Worm (Caenorhabditis elegans) whole organism, midembryonic: ENCODE results near the gene jip-1.

Experiments used
- T22C8.4 ChIP-seq: fragments of 200-800 bp; sonication (Bioruptor generic); IDR thresholded peaks from 2 replicates; pipeline ENCODE4 v1.3.6; 2022; ENCODE audit warnings: missing genetic modification characterization, missing compliant biosample characterization
- cog-1 ChIP-seq: sonication (generic microtip); optimal IDR thresholded peaks from 2 replicates; lab custom pipeline; 2016; ENCODE audit warnings: missing genetic modification characterization, missing compliant biosample characterization
- flt-1 ChIP-seq: fragments of 200-800 bp; sonication (Bioruptor generic); IDR thresholded peaks from 2 replicates; pipeline ENCODE4 v1.3.6; 2022; ENCODE audit warnings: missing genetic modification characterization, missing compliant biosample characterization
- klf-2 ChIP-seq: fragments of 200-800 bp; sonication (Bioruptor generic); conservative IDR thresholded peaks from 2 replicates; pipeline ENCODE4 v1.3.6; 2022; ENCODE audit warnings: missing genetic modification reagents, missing genetic modification characterization, missing compliant biosample characterization
- med-1 ChIP-seq: sonication (generic microtip); optimal IDR thresholded peaks from 2 replicates; lab custom pipeline; 2017; ENCODE audit warnings: missing genetic modification characterization, mild to moderate bottlenecking, missing compliant biosample characterization, antibody characterized with exemption, missing genetic modification reagents; ENCODE audit not compliant: insufficient read depth
- ref-1 ChIP-seq: fragments of 200-800 bp; sonication (Bioruptor generic); conservative IDR thresholded peaks from 2 replicates; pipeline ENCODE4 v1.3.6; 2022; ENCODE audit warnings: missing genetic modification reagents, missing genetic modification characterization, missing compliant biosample characterization
- tab-1 ChIP-seq: fragments of 200-800 bp; sonication (Bioruptor generic); IDR thresholded peaks from 2 replicates; pipeline ENCODE4 v1.3.6; 2022; ENCODE audit warnings: missing genetic modification characterization, missing compliant biosample characterization
- ztf-23 ChIP-seq: fragments of 200-800 bp; sonication (Bioruptor generic); IDR thresholded peaks from 2 replicates; pipeline ENCODE4 v1.3.6; 2022; ENCODE audit warnings: missing genetic modification reagents, missing genetic modification characterization, missing compliant biosample characterization
- ztf-29 ChIP-seq: fragments of 200-800 bp; sonication (Bioruptor generic); IDR thresholded peaks from 2 replicates; pipeline ENCODE4 v1.3.6; 2022; ENCODE audit warnings: missing genetic modification reagents, missing genetic modification characterization, missing compliant biosample characterization

The jip-1 gene

DNA sequence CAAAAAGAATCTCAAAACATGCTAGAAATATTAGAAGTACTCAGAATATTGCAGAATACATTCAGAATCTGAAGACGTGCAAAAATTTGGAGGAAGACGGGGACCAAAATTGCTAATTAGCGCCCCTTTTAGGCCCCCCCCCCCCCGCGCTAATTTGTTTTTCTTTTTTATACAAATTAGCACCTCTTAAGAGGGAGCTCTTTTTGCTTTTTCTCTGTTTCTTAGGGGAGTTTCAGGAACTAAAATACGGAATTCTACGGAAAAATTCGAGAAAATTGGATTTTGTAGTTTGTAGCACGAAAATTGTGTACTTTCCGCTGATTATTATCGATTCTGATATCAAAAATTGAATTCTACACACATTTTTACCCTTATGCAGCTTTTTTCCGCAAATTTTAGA lies 25.2 kb upstream of the jip-1 start, which contains the start of gene glb-31:
Gene glb-31, minus strand, starts transcription at position 101 of the 400 bp plus-strand sequence.
- no peak for TF ChIP-seq tab-1
- no peak for TF ChIP-seq flt-1 (GFP tag; lab: Robert Waterston, UW)
- no peak for TF ChIP-seq ref-1 (GFP tag; lab: Robert Waterston, UW)
- no peak for TF ChIP-seq klf-2 (GFP tag; lab: Robert Waterston, UW)
- no peak for TF ChIP-seq cog-1 (tag; lab: Kevin White, UChicago)
- no peak for TF ChIP-seq T22C8.4
- TF ChIP-seq ztf-23 (GFP tag; lab: Robert Waterston, UW) = no peak
- TF ChIP-seq med-1 (GFP tag; lab: Kevin White, UChicago) = no peak
- no peak for TF ChIP-seq ztf-29

DNA sequence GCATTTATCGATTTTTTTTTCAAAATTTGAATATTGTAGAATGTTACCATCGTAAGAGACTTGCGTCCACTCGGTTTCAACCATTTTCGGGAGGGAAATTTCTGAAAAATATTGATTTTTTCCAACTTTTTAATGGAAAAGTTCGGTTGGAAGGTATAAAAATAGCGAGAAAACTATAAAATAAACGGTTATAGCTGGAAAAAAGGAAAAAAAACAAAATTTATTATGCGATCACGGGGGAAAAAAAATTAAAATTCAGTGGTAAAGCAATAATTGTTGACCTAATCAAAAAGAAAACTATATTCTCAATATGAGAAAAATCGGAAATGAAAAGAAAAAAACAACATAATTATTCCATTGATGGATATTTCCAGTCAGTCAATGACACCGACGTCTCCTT lies 20.8 kb upstream of the jip-1 start, which contains the start of gene emc-2:
Gene emc-2, minus strand, starts transcription at position 101 of the 400 bp plus-strand sequence.
- TF ChIP-seq T22C8.4 (0 out of 2 replicates have a peak, but pooled peaks have one; percentile 32), med-1 (GFP tag; lab: Kevin White, UChicago) (no peak)

ce11 chrII:1306550-1306949 lies 20.2 kb upstream of the jip-1 start:
- TF ChIP-seq cog-1 (tag; lab: Kevin White, UChicago) (no peak), tab-1 (no peak), med-1 (GFP tag; lab: Kevin White, UChicago) (no peak), T22C8.4 (no peak), klf-2 (GFP tag; lab: Robert Waterston, UW) (no peak), ref-1 (GFP tag; lab: Robert Waterston, UW) (no peak), flt-1 (GFP tag; lab: Robert Waterston, UW) (no peak), ztf-29 (no peak), ztf-23 (GFP tag; lab: Robert Waterston, UW) (no peak)

DNA sequence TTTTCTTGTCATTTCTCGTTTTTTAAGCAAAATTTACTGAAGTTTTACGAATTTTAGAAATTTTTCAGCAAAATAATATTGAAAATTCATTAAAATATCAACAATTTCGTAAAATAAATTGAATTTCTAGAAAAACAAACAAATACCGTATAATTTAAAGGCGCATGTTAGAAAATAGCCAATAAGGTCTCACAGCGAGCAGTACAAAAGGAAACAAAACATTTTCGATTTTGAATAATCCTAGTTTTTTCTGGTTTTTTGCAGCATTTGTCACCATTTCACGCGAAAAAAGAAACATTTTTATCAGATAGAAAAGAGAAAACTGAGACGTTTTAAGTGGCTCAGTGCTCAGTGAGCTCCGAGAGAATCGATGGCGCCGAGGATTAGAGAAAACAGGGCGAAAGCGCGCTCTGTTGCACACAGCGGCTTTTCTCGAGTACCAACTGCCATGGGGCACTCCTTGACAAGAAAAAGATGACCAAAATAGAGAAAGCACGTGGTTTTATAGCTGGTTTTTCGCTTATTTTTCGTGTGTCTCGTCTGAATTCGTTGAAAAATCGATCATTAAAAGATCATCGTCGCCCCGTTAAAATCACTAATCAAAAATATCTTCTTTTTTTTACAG lies 16.8 kb upstream of the jip-1 start, which contains the start of the genes alh-6 and fcho-1:
Gene alh-6, minus strand, starts transcription at position 242 of the 625 bp plus-strand sequence.
Gene fcho-1, plus strand, starts transcription at position 624 of the 625 bp plus-strand sequence.
- TF ChIP-seq klf-2 (GFP tag; lab: Robert Waterston, UW) (no peak), T22C8.4 (no peak), ref-1 (GFP tag; lab: Robert Waterston, UW) (no peak), tab-1 (no peak), flt-1 (GFP tag; lab: Robert Waterston, UW) (no peak), ztf-29 (no peak), cog-1 (tag; lab: Kevin White, UChicago) (no peak), med-1 (GFP tag; lab: Kevin White, UChicago) (no peak), ztf-23 (GFP tag; lab: Robert Waterston, UW) (no peak)

DNA sequence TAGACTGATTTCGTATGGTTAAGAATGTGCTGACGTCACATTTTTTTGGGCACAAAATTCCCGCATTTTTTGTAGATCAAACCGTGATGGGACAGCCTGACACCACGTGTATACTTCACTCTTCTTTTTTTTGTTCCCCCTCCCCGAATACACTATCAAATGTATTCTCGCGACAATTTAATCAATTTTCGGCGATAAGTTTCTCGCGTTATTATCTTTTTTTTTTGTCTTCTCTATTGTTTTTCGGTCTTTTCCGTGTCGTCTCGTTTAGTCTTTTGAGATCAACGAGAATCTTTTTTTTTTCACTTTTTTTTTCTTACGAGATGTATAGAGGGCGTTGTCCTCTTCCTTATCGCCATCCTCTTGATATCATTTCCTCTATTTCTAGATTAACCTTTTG lies 11.5 kb upstream of the jip-1 start:
- TF ChIP-seq ztf-23 (GFP tag; lab: Robert Waterston, UW) (no peak), med-1 (GFP tag; lab: Kevin White, UChicago) (no peak), flt-1 (GFP tag; lab: Robert Waterston, UW) (no peak), klf-2 (GFP tag; lab: Robert Waterston, UW) (no peak), ref-1 (GFP tag; lab: Robert Waterston, UW) (no peak), cog-1 (tag; lab: Kevin White, UChicago) (no peak), T22C8.4 (no peak), ztf-29 (no peak), tab-1 (no peak)

- TF ChIP-seq ztf-29 (0 out of 2 replicates have a peak, but pooled peaks have one; percentile 16), med-1 (GFP tag; lab: Kevin White, UChicago) (no peak), klf-2 (GFP tag; lab: Robert Waterston, UW) (peak; percentile 47; the same call in 1 of the 2 replicates), ztf-23 (GFP tag; lab: Robert Waterston, UW) (peak; percentile 92), flt-1 (GFP tag; lab: Robert Waterston, UW) (peak; percentile 86), tab-1 (peak; percentile 69; the same call in 1 of the 2 replicates), ref-1 (GFP tag; lab: Robert Waterston, UW) (0 out of 2 replicates have a peak, but pooled peaks have one; percentile 19), T22C8.4 (peak; percentile 69), cog-1 (tag; lab: Kevin White, UChicago) (peak; percentile 80)
Measured at ce11 chrII:1320412-1320811, 6.4 kb upstream of the jip-1 start.

DNA sequence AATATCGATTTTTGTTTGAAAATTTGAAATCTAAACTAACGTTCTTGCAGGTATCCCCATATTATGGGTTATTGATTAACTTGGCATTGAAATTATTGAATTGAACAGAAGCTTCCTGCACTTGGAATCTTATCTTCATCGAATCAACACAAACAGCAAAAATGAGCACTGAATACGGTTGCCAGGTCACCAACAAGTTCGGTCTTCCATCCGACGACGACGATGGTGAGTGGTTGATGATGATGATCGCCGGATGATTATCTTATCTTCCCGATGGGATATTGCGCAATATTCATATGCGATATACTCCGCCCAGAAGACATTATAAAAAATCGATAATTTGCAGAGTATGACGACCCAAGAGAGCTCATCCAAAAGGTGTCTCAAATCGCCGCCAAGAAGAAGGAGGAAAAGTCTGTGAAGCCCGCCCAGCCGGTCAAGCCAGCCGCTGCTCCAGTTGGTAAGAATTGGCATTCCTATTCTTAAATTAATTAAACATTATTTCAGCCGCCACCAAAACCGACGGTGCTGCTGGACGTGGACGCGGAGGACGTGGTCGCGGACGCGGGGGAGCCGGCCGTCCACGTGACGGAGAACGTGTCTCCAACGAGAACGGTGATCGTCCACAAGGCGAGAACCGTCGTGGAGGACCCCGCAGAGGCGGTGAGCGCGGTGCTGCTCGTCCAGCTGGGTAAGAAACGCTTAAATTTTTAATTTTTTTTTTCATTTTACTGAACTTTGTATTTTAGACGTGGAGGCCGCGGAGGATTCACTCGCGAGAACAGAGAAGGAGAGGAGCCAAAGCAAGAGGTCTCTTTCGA lies 5.6 kb upstream of the jip-1 start, which contains the start of gene vig-1:
Gene vig-1, plus strand, starts transcription at position 51 of the 821 bp plus-strand sequence.
- TF ChIP-seq ztf-29 (no peak), T22C8.4 (peak; percentile 53; the same call in 1 of the 2 replicates)

- no peak for TF ChIP-seq ztf-29
- TF ChIP-seq med-1 (GFP tag; lab: Kevin White, UChicago) = no peak
- TF ChIP-seq ztf-23 (GFP tag; lab: Robert Waterston, UW) = no peak
Measured at ce11 chrII:1322283-1323173, 4.3 kb upstream of the jip-1 start.

DNA sequence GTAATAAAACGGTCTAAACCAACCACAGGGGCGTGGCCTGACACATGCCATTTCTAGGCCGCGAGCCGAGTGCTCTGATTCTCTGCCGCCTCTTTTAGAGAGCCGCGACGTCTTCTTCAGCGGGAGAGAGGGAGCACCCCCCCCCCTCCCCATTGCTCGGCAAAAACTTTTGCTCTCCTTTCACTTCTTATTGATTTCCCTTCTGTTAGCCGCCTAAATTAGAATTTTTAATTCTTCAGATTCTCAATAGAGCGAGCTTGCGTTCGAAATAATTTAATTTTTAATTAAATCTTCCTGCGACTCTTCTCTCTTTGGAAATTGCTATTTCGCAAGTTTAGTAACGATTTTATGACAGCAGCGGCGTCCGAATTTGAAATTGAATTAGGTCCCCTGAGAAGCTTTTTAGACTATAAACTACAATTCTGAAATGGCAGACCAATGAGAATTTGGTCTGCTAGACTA lies 3.6 kb upstream of the jip-1 start:
- no peak for TF ChIP-seq flt-1 (GFP tag; lab: Robert Waterston, UW)
- TF ChIP-seq ref-1 (GFP tag; lab: Robert Waterston, UW) = no peak
- TF ChIP-seq klf-2 (GFP tag; lab: Robert Waterston, UW) = no peak
- no peak for TF ChIP-seq med-1 (GFP tag; lab: Kevin White, UChicago)
- TF ChIP-seq tab-1 = no peak
- TF ChIP-seq T22C8.4 = no peak
- TF ChIP-seq cog-1 (tag; lab: Kevin White, UChicago) = no peak
